Worm (Caenorhabditis elegans) whole organism, L3 larva: Measurements from ENCODE around the gene rimb-1.

Experiments used
- aly-2 ChIP-seq: fragments of 150-350 bp; optimal IDR thresholded peaks from 2 replicates; lab custom pipeline; 2014; ENCODE audit warnings: missing biosample characterization, missing genetic modification characterization
- ceh-16 ChIP-seq: sonication (generic microtip); optimal IDR thresholded peaks from 2 replicates; lab custom pipeline; 2017; ENCODE audit warnings: missing biosample characterization, missing genetic modification characterization
- ceh-28 ChIP-seq: fragments of 150-350 bp; optimal IDR thresholded peaks from 2 replicates; lab custom pipeline; 2014; ENCODE audit warnings: missing biosample characterization, missing genetic modification reagents, missing genetic modification characterization
- ceh-82 ChIP-seq: fragments of 150-350 bp; optimal IDR thresholded peaks from 2 replicates; lab custom pipeline; 2014; ENCODE audit warnings: missing biosample characterization, missing genetic modification characterization
- ceh-9 ChIP-seq: sonication (generic microtip); optimal IDR thresholded peaks from 2 replicates; lab custom pipeline; 2018; ENCODE audit warnings: missing biosample characterization, missing genetic modification characterization
- elt-1 ChIP-seq: fragments of 150-350 bp; optimal IDR thresholded peaks from 2 replicates; lab custom pipeline; 2014; ENCODE audit warnings: missing biosample characterization, missing genetic modification characterization
- elt-3 ChIP-seq, 3 experiments: fragments of 150-350 bp in 1 of 3; sonication (generic microtip) in 2 of 3; optimal IDR thresholded peaks; 2 replicates in 2 of 3; 4 replicates in 1 of 3; lab custom pipeline; 2014 to 2017; ENCODE audit warnings: missing biosample characterization in 3 of 3, missing genetic modification characterization in 3 of 3
- lin-15B ChIP-seq: fragments of 150-350 bp; optimal IDR thresholded peaks from 2 replicates; lab custom pipeline; 2014; ENCODE audit warnings: missing biosample characterization, missing genetic modification characterization
- nhr-25 ChIP-seq: sonication (generic microtip); optimal IDR thresholded peaks from 2 replicates; lab custom pipeline; 2017; ENCODE audit warnings: missing biosample characterization, missing genetic modification characterization
- nhr-67 ChIP-seq: fragments of 150-350 bp; optimal IDR thresholded peaks from 2 replicates; lab custom pipeline; 2014; ENCODE audit warnings: missing biosample characterization, missing genetic modification characterization
- nhr-76 ChIP-seq: fragments of 150-350 bp; sonication (generic microtip); optimal IDR thresholded peaks from 5 replicates; lab custom pipeline; 2014; ENCODE audit warnings: missing biosample characterization, missing genetic modification characterization
- pha-4 ChIP-seq: fragments of 150-350 bp; optimal IDR thresholded peaks from 2 replicates; lab custom pipeline; 2014; ENCODE audit warnings: missing biosample characterization, missing genetic modification reagents, missing genetic modification characterization
- sea-2 ChIP-seq: fragments of 150-350 bp; sonication (generic microtip); optimal IDR thresholded peaks from 4 replicates; lab custom pipeline; 2014; ENCODE audit warnings: missing biosample characterization, missing genetic modification reagents, missing genetic modification characterization
- unc-39 ChIP-seq: sonication (generic microtip); optimal IDR thresholded peaks from 4 replicates; lab custom pipeline; 2017; ENCODE audit warnings: missing biosample characterization, missing genetic modification characterization
- unc-62 ChIP-seq: fragments of 150-350 bp; sonication (generic microtip); optimal IDR thresholded peaks from 4 replicates; lab custom pipeline; 2014; ENCODE audit warnings: missing biosample characterization, missing genetic modification reagents, missing genetic modification characterization
- ztf-4 ChIP-seq: fragments of 150-350 bp; optimal IDR thresholded peaks from 2 replicates; lab custom pipeline; 2014; ENCODE audit warnings: missing biosample characterization, missing genetic modification characterization

Gene rimb-1

DNA sequence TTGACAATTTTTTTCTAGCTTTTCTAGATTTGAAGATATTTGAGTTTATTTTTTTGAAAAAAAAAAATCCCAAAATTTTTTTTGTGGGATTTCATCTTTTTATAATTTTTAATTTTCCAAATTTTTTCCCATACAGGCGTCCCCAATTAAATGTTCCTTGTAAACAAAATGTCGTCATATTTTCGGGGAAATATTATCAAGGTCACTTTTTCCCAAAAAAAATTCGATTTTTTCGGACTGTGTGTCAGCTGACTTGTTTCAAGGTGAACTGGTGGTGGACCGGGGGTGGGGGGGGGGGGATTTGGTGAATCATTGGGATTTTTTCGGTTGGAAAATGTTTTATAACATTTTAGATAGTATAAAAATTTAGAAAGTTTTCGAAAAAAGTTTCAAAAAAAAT, 68.5 kb downstream of the rimb-1 start:
- TF ChIP-seq nhr-25 (no peak), nhr-76 (tag; lab: Kevin White, UChicago) (no peak), nhr-67 (tag; lab: Kevin White, UChicago) (no peak), ceh-16 (no peak), ceh-9 (tag; lab: Kevin White, UChicago) (no peak), ceh-82 (tag; lab: Kevin White, UChicago) (no peak), elt-1 (no peak), sea-2 (no peak), unc-62 (GFP tag; lab: Kevin White, UChicago) (no peak), pha-4 (tag; lab: Kevin White, UChicago) (no peak), ceh-28 (tag; lab: Kevin White, UChicago) (no peak), elt-3 (tag; optimal IDR thresholded peaks at IDR 0.05; lab: Kevin White, UChicago) (no peak), unc-39 (tag; lab: Kevin White, UChicago) (no peak), lin-15B (tag; lab: Kevin White, UChicago) (no peak), aly-2 (tag; lab: Kevin White, UChicago) (no peak), ztf-4 (tag; lab: Kevin White, UChicago) (no peak)
